Fruit fly (Drosophila melanogaster) whole organism, embryonic: ENCODE data around the gene CG14195.

Source experiments
- Awh ChIP-seq: fragments of 200-800 bp; sonication (Bioruptor generic); IDR thresholded peaks from 2 replicates; pipeline ENCODE4, ENCODE4 v1.3.6; 2022; ENCODE audit warnings: missing biosample characterization, missing genetic modification characterization
- CG1024 ChIP-seq: fragments of 200-800 bp; sonication (Bioruptor generic); IDR thresholded peaks from 2 replicates; pipeline ENCODE4 v1.3.6; 2022; ENCODE audit warnings: missing biosample characterization, missing genetic modification characterization
- CG10267 ChIP-seq: fragments of 200-800 bp; sonication (Bioruptor generic); optimal IDR thresholded peaks from 2 replicates; lab custom pipeline; 2018; ENCODE audit warnings: missing biosample characterization, mild to moderate bottlenecking, missing genetic modification characterization, moderate library complexity
- CG11085 ChIP-seq: fragments of 200-800 bp; sonication (Bioruptor generic); IDR thresholded peaks from 2 replicates; pipeline ENCODE4 v1.3.6; 2022; ENCODE audit warnings: missing biosample characterization, missing genetic modification characterization
- CG13287 ChIP-seq: fragments of 200-800 bp; sonication (Bioruptor generic); IDR thresholded peaks from 2 replicates; pipeline ENCODE4 v1.3.6; 2022; ENCODE audit warnings: missing biosample characterization, missing genetic modification characterization; ENCODE audit not compliant: partially characterized antibody
- CG13296 ChIP-seq: fragments of 200-800 bp; sonication (Bioruptor generic); optimal IDR thresholded peaks from 3 replicates; lab custom pipeline; 2018; ENCODE audit warnings: missing biosample characterization, mild to moderate bottlenecking, missing genetic modification characterization
- CG13775 ChIP-seq: fragments of 200-800 bp; sonication (Bioruptor generic); optimal IDR thresholded peaks from 3 replicates; lab custom pipeline; 2017; ENCODE audit warnings: missing biosample characterization, mild to moderate bottlenecking, missing genetic modification characterization
- CG13894 ChIP-seq: fragments of 200-800 bp; sonication (Bioruptor generic); optimal IDR thresholded peaks from 3 replicates; lab custom pipeline; 2018; ENCODE audit warnings: missing biosample characterization, mild to moderate bottlenecking, missing genetic modification characterization, moderate library complexity
- CG1529 ChIP-seq: fragments of 200-800 bp; sonication (Bioruptor generic); optimal IDR thresholded peaks from 3 replicates; lab custom pipeline; 2018; ENCODE audit warnings: missing biosample characterization, missing genetic modification characterization
- CG1602 ChIP-seq: fragments of 200-800 bp; sonication (Bioruptor generic); optimal IDR thresholded peaks from 3 replicates; lab custom pipeline; 2016; ENCODE audit warnings: missing biosample characterization, missing genetic modification characterization
- CG17912 ChIP-seq: fragments of 200-800 bp; sonication (Bioruptor generic); optimal IDR thresholded peaks from 2 replicates; lab custom pipeline; 2018; ENCODE audit warnings: missing biosample characterization, mild to moderate bottlenecking, missing genetic modification characterization
- CG18262 ChIP-seq: fragments of 200-800 bp; optimal IDR thresholded peaks from 3 replicates; lab custom pipeline; 2019; ENCODE audit warnings: missing biosample characterization, mild to moderate bottlenecking, missing genetic modification characterization, moderate library complexity
- CG2875 ChIP-seq: fragments of 200-800 bp; sonication (Bioruptor generic); optimal IDR thresholded peaks from 2 replicates; lab custom pipeline; 2017; ENCODE audit warnings: missing biosample characterization, mild to moderate bottlenecking, missing genetic modification characterization, missing genetic modification reagents
- CG4404 ChIP-seq: fragments of 200-800 bp; sonication (Bioruptor generic); IDR thresholded peaks from 2 replicates; pipeline ENCODE4 v1.3.6; 2022; ENCODE audit warnings: missing biosample characterization, missing genetic modification characterization
- CG7786 ChIP-seq: fragments of 200-800 bp; sonication (Bioruptor generic); optimal IDR thresholded peaks from 2 replicates; lab custom pipeline; 2016; ENCODE audit warnings: missing biosample characterization, missing genetic modification characterization
- CG7928 ChIP-seq: fragments of 200-800 bp; sonication (Bioruptor generic); optimal IDR thresholded peaks from 2 replicates; lab custom pipeline; 2017; ENCODE audit warnings: missing biosample characterization, mild to moderate bottlenecking, missing genetic modification characterization
- CHES-1-like ChIP-seq: fragments of 200-800 bp; sonication (Bioruptor generic); optimal IDR thresholded peaks from 2 replicates; lab custom pipeline; 2016; ENCODE audit warnings: missing biosample characterization, missing genetic modification characterization
- Dll ChIP-seq: fragments of 200-800 bp; sonication (Bioruptor generic); IDR thresholded peaks from 4 replicates; pipeline ENCODE4 v1.3.6; 2022; ENCODE audit warnings: missing biosample characterization, missing genetic modification characterization; ENCODE audit not compliant: partially characterized antibody
- E2f1 ChIP-seq: fragments of 200-800 bp; sonication (Bioruptor generic); IDR thresholded peaks from 2 replicates; pipeline ENCODE4 v1.3.6; 2022; ENCODE audit warnings: missing biosample characterization, missing genetic modification characterization
- Fer2 ChIP-seq: fragments of 200-800 bp; sonication (Bioruptor generic); optimal IDR thresholded peaks from 2 replicates; lab custom pipeline; 2018; ENCODE audit warnings: missing biosample characterization, mild to moderate bottlenecking, missing genetic modification characterization, moderate library complexity
- HHEX ChIP-seq: fragments of 200-800 bp; sonication (Bioruptor generic); optimal IDR thresholded peaks from 3 replicates; lab custom pipeline; 2017; ENCODE audit warnings: missing biosample characterization, mild to moderate bottlenecking, missing genetic modification characterization, missing genetic modification reagents
- Hey ChIP-seq: fragments of 200-800 bp; sonication (Bioruptor generic); optimal IDR thresholded peaks from 3 replicates; lab custom pipeline; 2018; ENCODE audit warnings: missing biosample characterization, mild to moderate bottlenecking, missing genetic modification characterization
- NC2α ChIP-seq: fragments of 200-800 bp; sonication (Bioruptor generic); optimal IDR thresholded peaks from 2 replicates; lab custom pipeline; 2016; ENCODE audit warnings: missing biosample characterization, missing genetic modification characterization
- Nf-YA ChIP-seq: fragments of 200-800 bp; sonication (Bioruptor generic); IDR thresholded peaks from 2 replicates; pipeline ENCODE4 v1.3.6; 2022; ENCODE audit warnings: missing biosample characterization, missing genetic modification characterization
- Trl ChIP-seq, 3 experiments: fragments of >200 bp in 2 of 3; fragments of 200-800 bp in 1 of 3; sonication (Bioruptor generic) in 1 of 3; optimal IDR thresholded peaks; 2 replicates in 1 of 3; 3 replicates in 2 of 3; lab custom pipeline; 2016 to 2017; ENCODE audit warnings: missing biosample characterization in 1 of 3, missing genetic modification characterization in 1 of 3
- aop ChIP-seq: fragments of 200-800 bp; sonication (Bioruptor generic); IDR thresholded peaks from 2 replicates; pipeline ENCODE4 v1.3.6; 2022; ENCODE audit warnings: missing biosample characterization, missing genetic modification characterization
- az2 ChIP-seq: fragments of 200-800 bp; sonication (Bioruptor generic); optimal IDR thresholded peaks from 3 replicates; lab custom pipeline; 2016; ENCODE audit warnings: missing biosample characterization, missing genetic modification characterization
- cato ChIP-seq: fragments of 200-800 bp; sonication (Bioruptor generic); optimal IDR thresholded peaks from 2 replicates; lab custom pipeline; 2016; ENCODE audit warnings: missing biosample characterization, missing genetic modification characterization, borderline replicate concordance
- chn ChIP-seq: fragments of 200-800 bp; sonication (Bioruptor generic); optimal IDR thresholded peaks from 2 replicates; lab custom pipeline; 2016; ENCODE audit warnings: missing biosample characterization, missing genetic modification characterization
- dimm ChIP-seq: fragments of 200-800 bp; sonication (Bioruptor generic); IDR thresholded peaks from 2 replicates; pipeline ENCODE4 v1.3.6; 2022; ENCODE audit warnings: missing biosample characterization, missing genetic modification characterization
- dm ChIP-seq: fragments of 200-800 bp; sonication (Bioruptor generic); optimal IDR thresholded peaks from 3 replicates; lab custom pipeline; 2016; ENCODE audit warnings: missing biosample characterization, missing genetic modification characterization
- dpn ChIP-seq, 2 experiments: fragments of 200-800 bp; sonication (Bioruptor generic); optimal IDR thresholded peaks; 3 replicates each; lab custom pipeline; 2016; ENCODE audit warnings: missing biosample characterization in 2 of 2, missing genetic modification characterization in 2 of 2
- eve ChIP-seq, 2 experiments: fragments of >200 bp; optimal IDR thresholded peaks; 2 replicates each; lab custom pipeline; 2017; ENCODE audit warnings: missing biosample characterization in 2 of 2, missing genetic modification characterization in 2 of 2
- ewg ChIP-seq: fragments of 200-800 bp; sonication (Bioruptor generic); optimal IDR thresholded peaks from 3 replicates; lab custom pipeline; 2017; ENCODE audit warnings: mild to moderate bottlenecking, missing biosample characterization, missing genetic modification reagents, missing genetic modification characterization
- fd3F ChIP-seq: fragments of 200-800 bp; sonication (Bioruptor generic); optimal IDR thresholded peaks from 2 replicates; lab custom pipeline; 2018; ENCODE audit warnings: missing biosample characterization, mild to moderate bottlenecking, missing genetic modification characterization, moderate library complexity
- fru ChIP-seq: fragments of >200 bp; optimal IDR thresholded peaks from 2 replicates; lab custom pipeline; 2017
- gfzf ChIP-seq: fragments of 200-800 bp; sonication (Bioruptor generic); optimal IDR thresholded peaks from 2 replicates; lab custom pipeline; 2016; ENCODE audit warnings: missing biosample characterization, mild to moderate bottlenecking, missing genetic modification characterization, moderate library complexity
- knrl ChIP-seq: fragments of 200-800 bp; sonication (Bioruptor generic); IDR thresholded peaks from 3 replicates; pipeline ENCODE4 v1.3.6; 2022; ENCODE audit warnings: missing biosample characterization, missing genetic modification characterization; ENCODE audit not compliant: partially characterized antibody
- mirr ChIP-seq: fragments of 200-800 bp; sonication (Bioruptor generic); optimal IDR thresholded peaks from 3 replicates; lab custom pipeline; 2018; ENCODE audit warnings: missing biosample characterization, mild to moderate bottlenecking, missing genetic modification characterization
- org-1 ChIP-seq: fragments of 200-800 bp; sonication (Bioruptor generic); optimal IDR thresholded peaks from 2 replicates; lab custom pipeline; 2017; ENCODE audit warnings: missing biosample characterization, missing genetic modification characterization
- phol ChIP-seq: fragments of 200-800 bp; sonication (Bioruptor generic); optimal IDR thresholded peaks from 3 replicates; lab custom pipeline; 2018; ENCODE audit warnings: missing biosample characterization, mild to moderate bottlenecking, missing genetic modification characterization, moderate library complexity
- prd ChIP-seq, 3 experiments: fragments of >200 bp in 2 of 3; fragments of 200-800 bp in 1 of 3; sonication (Bioruptor generic) in 1 of 3; optimal IDR thresholded peaks in 2 of 3; IDR thresholded peaks in 1 of 3; 2 replicates in 2 of 3; 3 replicates in 1 of 3; pipeline versions ENCODE4 v1.3.6 to Lab custom; 2017 to 2022; ENCODE audit warnings: missing biosample characterization in 1 of 3, missing genetic modification characterization in 1 of 3
- rib ChIP-seq: fragments of 200-800 bp; sonication (Bioruptor generic); IDR thresholded peaks from 2 replicates; pipeline ENCODE4 v1.3.6; 2022; ENCODE audit warnings: missing biosample characterization, missing genetic modification characterization
- shn ChIP-seq: fragments of 200-800 bp; sonication (Bioruptor generic); optimal IDR thresholded peaks from 3 replicates; lab custom pipeline; 2016; ENCODE audit warnings: missing biosample characterization, missing genetic modification characterization
- sima ChIP-seq: fragments of 200-800 bp; sonication (Bioruptor generic); optimal IDR thresholded peaks from 2 replicates; lab custom pipeline; 2016; ENCODE audit warnings: missing biosample characterization, missing genetic modification characterization
- tio ChIP-seq: fragments of 200-800 bp; sonication (Bioruptor generic); optimal IDR thresholded peaks from 2 replicates; lab custom pipeline; 2017; ENCODE audit warnings: missing biosample characterization, missing genetic modification characterization, inconsistent platforms
- unpg ChIP-seq: fragments of 200-800 bp; sonication (Bioruptor generic); optimal IDR thresholded peaks from 3 replicates; lab custom pipeline; 2018; ENCODE audit warnings: missing biosample characterization, mild to moderate bottlenecking, missing genetic modification characterization, moderate library complexity
- wor ChIP-seq: fragments of 200-800 bp; sonication (Bioruptor generic); IDR thresholded peaks from 2 replicates; pipeline ENCODE4 v1.3.6; 2022; ENCODE audit warnings: missing biosample characterization, missing genetic modification characterization
- yki ChIP-seq: fragments of >200 bp; optimal IDR thresholded peaks from 3 replicates; lab custom pipeline; 2018

The CG14195 gene

DNA sequence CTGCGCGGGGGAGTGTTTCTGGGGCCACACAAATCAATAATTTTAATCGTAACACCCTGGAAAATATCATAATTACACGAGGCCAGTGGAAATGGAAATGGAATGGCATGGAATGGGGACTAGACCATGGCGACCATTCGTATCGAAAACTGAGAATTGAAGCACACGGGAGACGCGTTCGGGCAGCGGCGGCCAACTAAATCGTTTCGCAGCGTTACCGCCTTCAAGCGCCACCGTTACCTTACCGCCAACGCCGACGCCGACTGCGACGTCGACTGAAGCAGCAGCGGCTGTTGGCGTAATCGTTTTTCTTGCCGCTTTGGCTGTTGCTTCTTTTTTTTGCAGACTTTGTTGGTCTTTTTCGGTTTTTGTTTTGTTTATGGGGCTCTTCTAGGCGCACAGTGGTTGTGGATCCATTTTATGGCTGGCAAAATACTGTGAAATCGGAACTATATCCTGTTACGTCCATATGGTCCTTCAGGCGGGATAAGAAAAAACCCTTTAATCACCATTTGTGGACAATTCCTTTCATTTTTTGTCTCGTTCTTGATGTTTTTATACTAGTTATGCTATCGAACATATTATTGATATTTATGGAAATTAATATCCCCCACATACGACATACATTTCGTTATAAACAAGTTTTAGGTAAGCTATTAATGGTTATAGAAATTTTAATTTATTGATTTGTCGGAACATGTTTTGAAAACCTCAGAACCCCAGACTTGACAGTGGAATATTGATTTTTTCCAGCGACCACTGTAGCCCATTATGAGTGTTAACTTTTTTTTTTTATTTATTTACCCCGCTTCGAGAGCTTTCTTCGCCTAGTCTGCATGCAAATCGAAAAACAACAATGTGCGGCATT is 46.5 kb downstream of the CG14195 start (continued):
- TF ChIP-seq CG10267, result no peak
- TF ChIP-seq dpn (GFP tag; optimal IDR thresholded peaks at IDR 0.05; lab: Kevin White, UChicago), result peak in 1 of 2 experiments; percentile 11
- TF ChIP-seq CG11085, result no peak
- no peak for TF ChIP-seq az2 (GFP tag; lab: Kevin White, UChicago)
- peak; percentile 6 for TF ChIP-seq CG18262 (tag; lab: Kevin White, UChicago)
- TF ChIP-seq CG13287 (GFP tag; lab: Robert Waterston, UW), result no peak; the same call in 1 of the 2 replicates
- TF ChIP-seq HHEX (GFP tag; lab: Kevin White, UChicago), result no peak
- TF ChIP-seq org-1, result no peak
- TF ChIP-seq CG4404 (GFP tag; lab: Robert Waterston, UW), result no peak
- no peak for TF ChIP-seq CG1602 (GFP tag; lab: Kevin White, UChicago)
- no peak for TF ChIP-seq NC2α
- TF ChIP-seq Dll (GFP tag; lab: Robert Waterston, UW), result no peak
- TF ChIP-seq wor (GFP tag; lab: Robert Waterston, UW), result no peak; the same call in 1 of the 2 replicates
- no peak for TF ChIP-seq CG7786 (GFP tag; lab: Kevin White, UChicago)
- no peak for TF ChIP-seq Nf-YA
- TF ChIP-seq mirr (GFP tag; lab: Kevin White, UChicago), result peak; percentile 14
- TF ChIP-seq CG1529 (GFP tag; lab: Kevin White, UChicago), result no peak
- no peak for TF ChIP-seq unpg (GFP tag; lab: Kevin White, UChicago)
- no peak for TF ChIP-seq CG13296 (GFP tag; lab: Kevin White, UChicago)
- no peak for TF ChIP-seq aop (GFP tag; lab: Robert Waterston, UW)
- no peak for TF ChIP-seq CG13775 (GFP tag; lab: Kevin White, UChicago)
- TF ChIP-seq rib (GFP tag; lab: Robert Waterston, UW), result peak; percentile 17; the same call in 1 of the 2 replicates
- TF ChIP-seq tio (GFP tag; lab: Kevin White, UChicago), result no peak
- no peak for TF ChIP-seq Trl (optimal IDR thresholded peaks at IDR 0.05; lab: Kevin White, UChicago)
- TF ChIP-seq Trl (GFP tag; optimal IDR thresholded peaks at IDR 0.05; lab: Kevin White, UChicago), result no peak
- no peak for TF ChIP-seq chn (GFP tag; lab: Kevin White, UChicago)
- no peak for TF ChIP-seq yki
- no peak for TF ChIP-seq CHES-1-like
- no peak for TF ChIP-seq E2f1 (GFP tag; lab: Robert Waterston, UW)
- TF ChIP-seq ewg (GFP tag; lab: Kevin White, UChicago), result no peak
- no peak for TF ChIP-seq CG2875 (GFP tag; lab: Kevin White, UChicago)
- no peak for TF ChIP-seq gfzf (GFP tag; lab: Kevin White, UChicago)
- TF ChIP-seq dimm (GFP tag; lab: Robert Waterston, UW), result no peak
- TF ChIP-seq CG13894, result peak; percentile 6
- no peak for TF ChIP-seq CG1024 (GFP tag; lab: Robert Waterston, UW)
- no peak for TF ChIP-seq Awh (GFP tag; lab: Robert Waterston, UW)
- no peak for TF ChIP-seq CG17912
- no peak for TF ChIP-seq fru (lab: Kevin White, UChicago)
- TF ChIP-seq Fer2, result no peak
- TF ChIP-seq dm (GFP tag; lab: Kevin White, UChicago), result no peak
- TF ChIP-seq shn (GFP tag; lab: Kevin White, UChicago), result no peak
- peak; percentile 1 for TF ChIP-seq phol (tag; lab: Kevin White, UChicago)
- no peak for TF ChIP-seq knrl (GFP tag; lab: Robert Waterston, UW)
- no peak for TF ChIP-seq CG7928
- TF ChIP-seq cato (GFP tag; lab: Kevin White, UChicago), result no peak
- no peak for TF ChIP-seq sima (GFP tag; lab: Kevin White, UChicago)
- TF ChIP-seq Hey (tag; lab: Kevin White, UChicago), result no peak
- no peak for TF ChIP-seq prd (optimal IDR thresholded peaks at IDR 0.05; lab: Kevin White, UChicago)
- TF ChIP-seq prd (GFP tag; IDR thresholded peaks at IDR 0.05; lab: Robert Waterston, UW), result peak; percentile 46; the same call in 2 of the 3 replicates
- TF ChIP-seq eve (GFP tag; optimal IDR thresholded peaks at IDR 0.05; lab: Kevin White, UChicago), result peak in 1 of 2 experiments; percentile 62
- no peak for TF ChIP-seq fd3F (GFP tag; lab: Kevin White, UChicago)
